Worm (Caenorhabditis elegans) whole organism, late embryonic: ENCODE measurements around the gene F49C5.10.

Experiments used
- nhr-11 ChIP-seq: fragments of 150-350 bp; optimal IDR thresholded peaks from 2 replicates; lab custom pipeline; 2014; ENCODE audit warnings: missing biosample characterization, missing genetic modification characterization
- tbx-2 ChIP-seq: sonication (generic microtip); optimal IDR thresholded peaks from 2 replicates; lab custom pipeline; 2016; ENCODE audit warnings: missing genetic modification characterization, missing compliant biosample characterization

- TF ChIP-seq nhr-11 (tag; lab: Kevin White, UChicago) (no peak), tbx-2 (tag; lab: Kevin White, UChicago) (no peak)
These were observed 2.0 kb upstream of the F49C5.10 start, which contains the start of gene F49C5.9 for ce11 chrII:12544533-12544932.
